Worm (Caenorhabditis elegans) whole organism, L1 larva: ENCODE data around the gene M03C11.1.

Experiments
- C34B4.2 ChIP-seq: sonication (generic microtip); optimal IDR thresholded peaks from 2 replicates; lab custom pipeline; 2017; ENCODE audit warnings: mild to moderate bottlenecking, missing genetic modification characterization, missing compliant biosample characterization
- aha-1 ChIP-seq: fragments of 150-350 bp; optimal IDR thresholded peaks from 2 replicates; lab custom pipeline; 2014; ENCODE audit warnings: missing biosample characterization, missing genetic modification characterization
- ceh-8 ChIP-seq: fragments of 200-800 bp; sonication (Bioruptor generic); optimal IDR thresholded peaks from 2 replicates; lab custom pipeline; 2018; ENCODE audit warnings: mild to moderate bottlenecking, missing genetic modification characterization, moderate library complexity, missing compliant biosample characterization
- ceh-88 ChIP-seq: fragments of 200-800 bp; sonication (Bioruptor generic); IDR thresholded peaks from 2 replicates; pipeline ENCODE4 v1.3.6; 2022; ENCODE audit warnings: missing genetic modification characterization, missing compliant biosample characterization
- efl-1 ChIP-seq, 4 experiments: fragments of 150-350 bp; optimal IDR thresholded peaks in 3 of 4; peaks in 1 of 4; 1 replicate in 1 of 4; 2 replicates in 3 of 4; lab custom pipeline; 2014; ENCODE audit warnings: missing biosample characterization in 2 of 4, missing genetic modification characterization in 2 of 4, missing genetic modification reagents in 2 of 4
- egl-27 ChIP-seq, 2 experiments: fragments of 150-350 bp in 1 of 2; sonication (generic microtip); optimal IDR thresholded peaks; 3 replicates each; lab custom pipeline; 2017 to 2018; ENCODE audit warnings: missing biosample characterization in 2 of 2, missing genetic modification characterization in 2 of 2, missing genetic modification reagents in 2 of 2
- elt-2 ChIP-seq: sonication (generic microtip); optimal IDR thresholded peaks from 2 replicates; lab custom pipeline; 2016; ENCODE audit warnings: missing genetic modification characterization, mild to moderate bottlenecking, inconsistent platforms, missing compliant biosample characterization, missing genetic modification reagents
- elt-3 ChIP-seq, 6 experiments: fragments of 150-350 bp in 1 of 6; sonication (generic microtip); optimal IDR thresholded peaks; 2 replicates each; lab custom pipeline; 2017 to 2018; ENCODE audit warnings: missing biosample characterization in 6 of 6, missing genetic modification characterization in 6 of 6, inconsistent platforms in 1 of 6
- ets-5 ChIP-seq: fragments of 200-800 bp; sonication (Bioruptor generic); IDR thresholded peaks from 2 replicates; pipeline ENCODE4 v1.3.6; 2022; ENCODE audit warnings: missing genetic modification characterization, missing compliant biosample characterization
- irx-1 ChIP-seq: sonication (generic microtip); optimal IDR thresholded peaks from 2 replicates; lab custom pipeline; 2016; ENCODE audit warnings: missing genetic modification characterization, missing compliant biosample characterization
- isw-1 ChIP-seq: fragments of 200-800 bp; sonication (Bioruptor generic); IDR thresholded peaks from 2 replicates; pipeline ENCODE4 v1.3.6; 2022; ENCODE audit warnings: missing genetic modification characterization, missing compliant biosample characterization
- lin-13 ChIP-seq: fragments of 150-350 bp; optimal IDR thresholded peaks from 2 replicates; lab custom pipeline; 2014; ENCODE audit warnings: missing biosample characterization, missing genetic modification reagents, missing genetic modification characterization
- mep-1 ChIP-seq: fragments of 150-350 bp; optimal IDR thresholded peaks from 2 replicates; lab custom pipeline; 2014; ENCODE audit warnings: missing biosample characterization, missing genetic modification characterization
- nhr-12 ChIP-seq: sonication (generic microtip); optimal IDR thresholded peaks from 2 replicates; lab custom pipeline; 2017; ENCODE audit warnings: missing biosample characterization, missing genetic modification characterization
- nhr-71 ChIP-seq: sonication (generic microtip); optimal IDR thresholded peaks from 2 replicates; lab custom pipeline; 2016; ENCODE audit warnings: mild to moderate bottlenecking, missing genetic modification characterization, moderate library complexity, missing compliant biosample characterization
- nhr-84 ChIP-seq: sonication (generic microtip); optimal IDR thresholded peaks from 2 replicates; lab custom pipeline; 2017; ENCODE audit warnings: missing biosample characterization, missing genetic modification characterization
- nhr-85 ChIP-seq: sonication (generic microtip); peaks from one replicate; lab custom pipeline; 2016; ENCODE audit warnings: missing genetic modification characterization, inconsistent platforms, missing compliant biosample characterization
- snu-23 ChIP-seq: sonication (generic microtip); optimal IDR thresholded peaks from 2 replicates; lab custom pipeline; 2016; ENCODE audit warnings: missing genetic modification characterization, missing compliant biosample characterization
- swsn-7 ChIP-seq: sonication (generic microtip); optimal IDR thresholded peaks from 2 replicates; lab custom pipeline; 2016; ENCODE audit warnings: missing genetic modification characterization, missing compliant biosample characterization
- tbx-2 ChIP-seq: sonication (generic microtip); optimal IDR thresholded peaks from 2 replicates; lab custom pipeline; 2016; ENCODE audit warnings: missing genetic modification characterization, missing compliant biosample characterization
- unc-98 ChIP-seq: fragments of 200-800 bp; sonication (Bioruptor generic); IDR thresholded peaks from 2 replicates; pipeline ENCODE4 v1.3.6; 2022; ENCODE audit warnings: missing genetic modification characterization, missing compliant biosample characterization

M03C11.1 gene

ce11 chrIII:10351595-10352207 lies 44.2 kb downstream of the M03C11.1 start, which contains the start of gene T07C4.3:
Gene T07C4.3, plus strand, starts transcription at chrIII:10352157.
- TF ChIP-seq nhr-12 (tag; lab: Kevin White, UChicago) = no peak
- no peak for TF ChIP-seq ceh-8 (GFP tag; lab: Kevin White, UChicago)
- no peak for TF ChIP-seq tbx-2 (tag; lab: Kevin White, UChicago)
- TF ChIP-seq nhr-71 (tag; lab: Kevin White, UChicago) = no peak
- TF ChIP-seq irx-1 (tag; lab: Kevin White, UChicago) = no peak
- TF ChIP-seq unc-98 (GFP tag; lab: Robert Waterston, UW) = no peak
- TF ChIP-seq elt-2 (tag; lab: Kevin White, UChicago) = no peak
- TF ChIP-seq, all 84 proteins: peak for 0

- no peak for TF ChIP-seq egl-27 (tag; optimal IDR thresholded peaks at IDR 0.05; lab: Kevin White, UChicago)
- TF ChIP-seq irx-1 (tag; lab: Kevin White, UChicago) = no peak
- no peak for TF ChIP-seq nhr-84
- TF ChIP-seq C34B4.2 (tag; lab: Kevin White, UChicago) = no peak
- TF ChIP-seq swsn-7 = no peak
- no peak for TF ChIP-seq lin-13 (GFP tag; lab: Kevin White, UChicago)
- no peak for TF ChIP-seq ets-5 (GFP tag; lab: Robert Waterston, UW)
Observed at ce11 chrIII:10347049-10347448, 48.8 kb downstream of the M03C11.1 start, which contains the start of gene tbx-8. Gene tbx-8, plus strand, starts transcription at chrIII:10347349.

ce11 chrIII:10344762-10345161 lies 51.1 kb downstream of the M03C11.1 start:
- TF ChIP-seq elt-3 (tag; optimal IDR thresholded peaks at IDR 0.05; lab: Kevin White, UChicago) = no peak
- peak; percentile 36 for TF ChIP-seq nhr-85 (tag; lab: Kevin White, UChicago)
- no peak for TF ChIP-seq isw-1 (GFP tag; lab: Robert Waterston, UW)
- TF ChIP-seq efl-1 (optimal IDR thresholded peaks at IDR 0.05; lab: Kevin White, UChicago) = no peak
- TF ChIP-seq efl-1 (GFP tag; optimal IDR thresholded peaks at IDR 0.05 in 1 of 2; lab: Kevin White, UChicago) = peak in 1 of 2 experiments; percentile 20
- TF ChIP-seq mep-1 = no peak
- TF ChIP-seq aha-1 (tag; lab: Kevin White, UChicago) = no peak
- TF ChIP-seq snu-23 = no peak
- TF ChIP-seq ceh-88 = no peak
